Fruit fly (Drosophila melanogaster): Measurements from ENCODE around the gene Rab27.

Gene Rab27

dm6 chrX:1466505-1467381 is 10.0 kb downstream of the Rab27 start (continued):
- TF ChIP-seq CG13287 (GFP tag; IDR thresholded peaks at IDR 0.05; ENCODE audit: partially characterized antibody), result peak; percentile 21

- no peak for TF ChIP-seq grau (tag; optimal IDR thresholded peaks at IDR 0.05)
- no peak for TF ChIP-seq E2f2 (GFP tag; IDR thresholded peaks at IDR 0.05)
- TF ChIP-seq CG30403 (GFP tag; optimal IDR thresholded peaks at IDR 0.05), result peak; percentile 9
- no peak for TF ChIP-seq aop (GFP tag; IDR thresholded peaks at IDR 0.05)
- no peak for TF ChIP-seq org-1 (GFP tag; optimal IDR thresholded peaks at IDR 0.05)
- no peak for TF ChIP-seq CG2129 (GFP tag; IDR thresholded peaks at IDR 0.05; ENCODE audit: partially characterized antibody)
- no peak for TF ChIP-seq CG18599 (GFP tag; optimal IDR thresholded peaks at IDR 0.05)
- TF ChIP-seq dmrt99B (tag; optimal IDR thresholded peaks at IDR 0.05), result no peak
- TF ChIP-seq Ptx1 (GFP tag; IDR thresholded peaks at IDR 0.05), result no peak
- TF ChIP-seq CG5180 (GFP tag; optimal IDR thresholded peaks at IDR 0.05), result no peak
- TF ChIP-seq HLH4C (GFP tag; IDR thresholded peaks at IDR 0.05; ENCODE audit: partially characterized antibody), result no peak
- TF ChIP-seq CG10431 (GFP tag; optimal IDR thresholded peaks at IDR 0.05), result no peak
- no peak for TF ChIP-seq Atf-2 (GFP tag; optimal IDR thresholded peaks at IDR 0.05)
- no peak for TF ChIP-seq mld (GFP tag; IDR thresholded peaks at IDR 0.05; ENCODE audit: partially characterized antibody)
- TF ChIP-seq Doc2 (GFP tag; IDR thresholded peaks at IDR 0.05), result no peak
- no peak for TF ChIP-seq gem (tag; optimal IDR thresholded peaks at IDR 0.05)
- TF ChIP-seq CG15269 (tag; optimal IDR thresholded peaks at IDR 0.05), result no peak
- no peak for TF ChIP-seq NC2α (GFP tag; optimal IDR thresholded peaks at IDR 0.05)
- TF ChIP-seq prd (optimal IDR thresholded peaks at IDR 0.05), result no peak
- peak; percentile 21; the same call in 1 of the 3 replicates for TF ChIP-seq prd (GFP tag; IDR thresholded peaks at IDR 0.05)
- no peak for TF ChIP-seq Dip2 (GFP tag; IDR thresholded peaks at IDR 0.05)
- no peak for TF ChIP-seq Dbx (GFP tag; IDR thresholded peaks at IDR 0.05)
- no peak for TF ChIP-seq Bdp1 (GFP tag; optimal IDR thresholded peaks at IDR 0.05)
- TF ChIP-seq CG12071 (GFP tag; optimal IDR thresholded peaks at IDR 0.05), result no peak
- peak; percentile 24 for TF ChIP-seq lbe (GFP tag; optimal IDR thresholded peaks at IDR 0.05)
- no peak for TF ChIP-seq ro (GFP tag; IDR thresholded peaks at IDR 0.05)
- no peak for TF ChIP-seq Lim3 (GFP tag; IDR thresholded peaks at IDR 0.05)
- TF ChIP-seq CG9215 (GFP tag; IDR thresholded peaks at IDR 0.05), result no peak
- TF ChIP-seq CG10462 (GFP tag; optimal IDR thresholded peaks at IDR 0.05), result no peak
- no peak for TF ChIP-seq Mrtf (GFP tag; IDR thresholded peaks at IDR 0.05)
- no peak for TF ChIP-seq CG10267 (tag; optimal IDR thresholded peaks at IDR 0.05)
- no peak for TF ChIP-seq ash1 (GFP tag; optimal IDR thresholded peaks at IDR 0.05)
- TF ChIP-seq nmo (GFP tag; optimal IDR thresholded peaks at IDR 0.05), result no peak
- no peak for TF ChIP-seq wdn (GFP tag; IDR thresholded peaks at IDR 0.05)
- TF ChIP-seq CG6272 (GFP tag; IDR thresholded peaks at IDR 0.05), result no peak
- TF ChIP-seq trh (GFP tag; optimal IDR thresholded peaks at IDR 0.05), result no peak
- TF ChIP-seq CG16779 (GFP tag; IDR thresholded peaks at IDR 0.05), result no peak
- TF ChIP-seq ase (GFP tag; IDR thresholded peaks at IDR 0.05), result no peak
- TF ChIP-seq Sox102F (GFP tag; optimal IDR thresholded peaks at IDR 0.05), result no peak
- no peak for TF ChIP-seq CG12391 (tag; optimal IDR thresholded peaks at IDR 0.05)
- TF ChIP-seq C15 (GFP tag; IDR thresholded peaks at IDR 0.05), result no peak
- no peak for TF ChIP-seq ranshi (GFP tag; IDR thresholded peaks at IDR 0.05)
- 0 out of 3 replicates have a peak, but pooled peaks have one; percentile 9 for TF ChIP-seq CG17361 (GFP tag; IDR thresholded peaks at IDR 0.05)
- TF ChIP-seq Med (GFP tag), result peak; percentile 64
- no peak for TF ChIP-seq tx (GFP tag; optimal IDR thresholded peaks at IDR 0.05)
- no peak for TF ChIP-seq CG3995 (GFP tag; optimal IDR thresholded peaks at IDR 0.05)
These were observed 10.9 kb downstream of the Rab27 start, which contains the start of the genes O-fut2 and CG14777 for dm6 chrX:1465707-1466504. TSS of gene O-fut2 (minus strand) at chrX:1465996. TSS of gene CG14777 (plus strand) at chrX:1466134.

Measured in whole organism, embryonic.